Fruit fly (Drosophila melanogaster): ENCODE results near the gene CG43815.

The CG43815 gene

DNA sequence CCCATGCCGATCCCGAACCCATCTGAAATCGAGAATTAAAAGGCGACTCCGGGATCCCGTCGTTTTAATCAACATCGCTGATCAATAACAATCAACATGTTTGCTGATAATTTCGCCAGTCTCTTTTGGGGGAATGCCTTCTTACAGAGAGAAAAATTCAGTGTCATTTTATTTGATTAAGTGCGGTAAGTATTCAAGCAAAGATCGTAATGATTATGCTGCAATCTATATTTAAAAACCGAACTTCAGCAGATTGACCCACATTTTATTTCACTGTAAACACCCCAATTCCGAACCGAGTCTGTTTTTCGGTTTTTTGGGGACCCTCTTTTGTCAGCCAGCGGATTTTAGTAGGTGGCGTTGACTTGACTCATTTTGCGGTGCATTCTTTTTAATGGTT lies 22.1 kb upstream of the CG43815 start:
- TF ChIP-seq CTCF (optimal IDR thresholded peaks at IDR 0.05) (no peak), CG8478 (optimal IDR thresholded peaks at IDR 0.05) (no peak)

DNA sequence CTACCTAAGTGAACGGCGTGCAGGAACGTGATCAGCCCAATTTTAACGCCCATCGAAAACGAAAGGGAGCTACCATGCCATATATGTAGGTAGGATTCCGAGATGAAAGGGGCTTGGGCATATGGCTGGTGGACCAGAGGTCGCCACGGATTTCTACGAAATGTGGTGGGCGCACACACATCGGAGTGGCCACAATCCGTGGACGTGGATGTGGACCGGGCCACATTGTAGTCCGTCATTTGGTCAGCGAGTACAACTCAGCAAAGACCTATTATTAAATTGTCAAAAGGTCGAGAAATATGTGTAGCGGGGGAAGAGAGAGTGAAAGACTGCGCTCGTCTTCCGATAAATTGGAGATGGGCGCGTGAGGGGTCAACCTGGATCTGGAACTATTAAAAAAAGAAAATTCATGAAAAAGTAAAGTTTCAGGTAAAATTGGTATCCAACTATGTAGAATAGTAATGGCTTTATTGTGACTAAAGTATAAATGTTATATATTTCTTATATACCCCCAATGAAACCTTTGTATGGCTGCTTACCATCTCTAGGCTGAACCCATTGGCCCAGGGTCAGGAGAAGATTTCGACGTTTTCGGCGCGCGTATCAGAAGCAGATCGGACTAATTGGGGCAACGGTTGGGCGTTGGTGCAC lies 20.5 kb upstream of the CG43815 start:
- TF ChIP-seq CTCF (optimal IDR thresholded peaks at IDR 0.05) (no peak), CG8478 (optimal IDR thresholded peaks at IDR 0.05) (no peak)

DNA sequence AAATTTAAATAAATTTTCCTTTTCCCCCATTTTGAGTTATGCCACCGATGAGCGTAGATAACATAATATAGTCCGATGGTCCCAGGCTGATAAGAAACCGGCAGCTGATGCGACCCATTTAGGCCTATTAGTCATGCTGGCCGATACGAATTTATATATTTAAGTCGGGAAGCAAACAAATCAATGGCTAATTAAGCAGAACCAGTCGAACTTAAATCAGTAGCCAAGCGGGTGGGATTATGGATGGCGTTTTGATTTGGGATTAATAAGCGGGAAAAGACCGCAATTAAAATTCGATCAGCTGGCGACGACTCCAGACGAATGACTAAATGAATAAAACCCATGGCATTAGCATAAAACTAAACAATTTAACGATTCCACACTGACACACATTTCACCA lies 19.1 kb upstream of the CG43815 start:
- no peak for TF ChIP-seq CG8478 (optimal IDR thresholded peaks at IDR 0.05)
- TF ChIP-seq CTCF (optimal IDR thresholded peaks at IDR 0.05) = no peak

DNA sequence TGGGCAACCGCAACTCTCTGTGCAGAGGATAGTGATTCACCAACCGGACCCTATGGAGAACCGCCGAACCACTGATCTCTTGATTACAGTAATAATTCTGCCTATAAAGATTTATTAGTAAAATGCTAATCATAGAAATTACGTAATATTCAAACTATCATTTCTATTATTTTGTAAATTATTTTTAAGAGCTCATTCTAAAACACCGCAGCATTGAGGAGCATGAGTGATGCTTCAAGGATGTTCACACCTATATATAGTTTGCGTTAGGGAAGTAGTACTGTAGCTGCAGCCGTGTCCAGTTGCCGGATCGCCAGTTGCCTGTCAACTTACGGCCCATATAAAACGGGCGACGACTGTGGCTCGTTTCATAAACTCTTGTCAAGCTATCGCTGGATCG lies 18.5 kb upstream of the CG43815 start:
- TF ChIP-seq CG8478 (optimal IDR thresholded peaks at IDR 0.05) (no peak), CTCF (optimal IDR thresholded peaks at IDR 0.05) (no peak)

DNA sequence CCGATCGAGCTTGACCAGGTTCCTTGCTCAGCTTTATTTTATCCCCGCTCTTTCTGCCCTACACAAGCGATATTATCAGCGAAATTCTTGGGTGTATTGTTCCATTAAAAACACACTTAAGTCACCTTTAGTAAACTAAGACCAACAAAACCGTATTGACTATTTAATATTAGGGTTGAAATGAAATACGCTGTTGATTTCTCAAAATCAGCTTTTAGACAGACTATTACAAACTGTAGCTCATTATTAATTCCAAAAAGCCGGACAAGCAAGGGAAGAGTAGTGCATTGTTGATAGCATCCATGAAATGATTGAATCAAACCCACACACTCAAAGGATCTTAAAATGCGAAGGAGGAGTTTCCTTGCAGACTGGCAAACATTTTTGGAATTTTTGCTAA lies 17.7 kb upstream of the CG43815 start:
- TF ChIP-seq CG8478 (optimal IDR thresholded peaks at IDR 0.05) (no peak), CTCF (optimal IDR thresholded peaks at IDR 0.05) (no peak)

DNA sequence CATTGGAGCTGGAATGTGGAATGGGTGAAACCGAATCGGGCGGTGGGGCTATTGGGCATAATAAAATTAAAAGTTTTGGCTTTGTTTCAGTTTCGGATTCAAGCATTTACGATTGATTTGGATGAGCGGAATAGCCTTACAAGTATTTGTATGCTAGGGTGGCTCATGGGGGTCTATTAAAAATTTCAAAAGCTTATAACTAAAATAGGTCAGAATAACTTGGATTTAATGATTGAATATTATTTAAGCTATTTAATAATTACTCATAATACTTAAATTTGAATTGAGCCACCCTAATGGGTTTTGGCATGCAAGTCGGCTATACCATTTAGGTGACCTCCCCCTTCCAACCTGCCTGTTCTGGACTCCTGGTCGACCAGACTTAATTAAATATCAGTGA lies 16.4 kb upstream of the CG43815 start:
- TF ChIP-seq CTCF (optimal IDR thresholded peaks at IDR 0.05) (no peak), CG8478 (optimal IDR thresholded peaks at IDR 0.05) (no peak)

DNA sequence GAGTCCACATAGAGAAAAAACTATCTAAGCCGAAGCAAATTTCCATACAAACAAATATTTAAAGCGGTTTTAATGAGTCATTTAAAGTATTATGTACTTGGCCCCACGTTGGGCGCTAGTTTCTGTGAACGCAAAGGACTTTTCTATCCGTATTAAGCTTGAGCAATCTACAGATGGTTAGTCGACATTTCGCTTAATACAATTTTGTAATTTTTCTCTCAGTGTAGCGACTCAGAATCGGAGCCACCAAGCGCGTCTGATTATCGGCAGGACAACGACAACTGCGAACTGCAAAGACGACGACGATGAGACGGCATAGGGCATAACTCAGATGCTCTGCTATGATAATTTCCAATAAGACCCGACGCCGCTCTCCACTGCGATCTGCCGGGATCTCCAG lies 13.6 kb upstream of the CG43815 start:
- no peak for TF ChIP-seq CTCF (optimal IDR thresholded peaks at IDR 0.05)
- no peak for TF ChIP-seq CG8478 (optimal IDR thresholded peaks at IDR 0.05)

DNA sequence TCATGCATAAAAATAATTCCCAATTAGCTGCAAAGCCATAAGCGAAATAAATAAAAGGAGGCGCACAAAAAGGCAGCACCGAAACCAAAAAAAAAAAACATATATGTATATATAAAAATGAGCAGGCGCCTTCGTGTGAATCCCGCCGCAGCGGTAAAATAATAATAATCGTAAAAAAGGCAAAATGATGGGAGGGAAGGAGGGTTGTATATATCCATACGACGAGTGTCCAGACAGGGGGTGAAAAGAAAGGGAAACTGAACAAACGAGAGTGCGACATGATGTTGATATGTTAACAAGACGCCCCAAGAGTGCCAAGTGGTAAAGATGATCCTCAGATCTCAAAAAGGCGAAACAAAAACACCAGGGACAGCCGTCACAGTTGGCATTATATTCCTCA lies 11.5 kb upstream of the CG43815 start:
- TF ChIP-seq CG8478 (optimal IDR thresholded peaks at IDR 0.05) (no peak), CTCF (optimal IDR thresholded peaks at IDR 0.05) (no peak)

DNA sequence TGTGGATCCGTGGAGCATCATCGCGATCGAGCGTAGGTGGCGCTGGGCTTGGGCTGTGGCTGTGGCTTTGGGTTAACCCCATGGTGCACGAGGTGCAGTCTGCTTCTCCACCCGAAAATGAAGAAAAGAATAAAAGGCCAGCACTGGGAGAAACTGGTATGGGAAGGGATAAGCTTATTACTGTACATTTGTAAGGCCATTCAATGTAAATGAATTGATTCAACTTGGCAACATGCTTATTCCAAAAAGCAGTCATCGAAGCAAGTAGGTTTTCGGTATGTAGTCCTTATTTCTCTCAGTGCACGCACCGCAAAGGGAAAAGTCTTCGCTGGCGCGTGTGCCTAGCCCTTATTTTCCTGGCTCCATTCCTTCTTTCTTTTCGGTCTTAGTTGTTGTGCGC lies 9.5 kb upstream of the CG43815 start:
- no peak for TF ChIP-seq CG8478 (optimal IDR thresholded peaks at IDR 0.05)
- no peak for TF ChIP-seq CTCF (optimal IDR thresholded peaks at IDR 0.05)

DNA sequence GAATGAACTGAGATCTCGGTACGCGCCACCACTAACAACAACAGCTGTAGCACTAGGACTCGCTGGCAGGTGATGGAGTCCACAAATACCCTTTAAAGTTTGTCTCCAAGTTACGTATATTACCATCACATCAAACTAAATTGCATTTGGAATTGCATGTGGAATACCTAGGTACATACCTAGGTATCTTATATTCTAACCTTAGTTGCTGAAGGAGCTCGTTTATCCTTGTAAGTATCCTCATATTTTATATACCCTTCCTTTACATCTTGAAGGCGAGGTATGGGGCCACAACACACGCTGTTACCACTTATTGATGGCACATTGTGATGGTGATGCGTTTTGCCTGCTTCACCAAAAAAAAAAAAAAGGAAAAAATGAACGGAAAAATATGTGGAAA lies 8.6 kb upstream of the CG43815 start:
- no peak for TF ChIP-seq CTCF (optimal IDR thresholded peaks at IDR 0.05)
- TF ChIP-seq CG8478 (optimal IDR thresholded peaks at IDR 0.05) = no peak

DNA sequence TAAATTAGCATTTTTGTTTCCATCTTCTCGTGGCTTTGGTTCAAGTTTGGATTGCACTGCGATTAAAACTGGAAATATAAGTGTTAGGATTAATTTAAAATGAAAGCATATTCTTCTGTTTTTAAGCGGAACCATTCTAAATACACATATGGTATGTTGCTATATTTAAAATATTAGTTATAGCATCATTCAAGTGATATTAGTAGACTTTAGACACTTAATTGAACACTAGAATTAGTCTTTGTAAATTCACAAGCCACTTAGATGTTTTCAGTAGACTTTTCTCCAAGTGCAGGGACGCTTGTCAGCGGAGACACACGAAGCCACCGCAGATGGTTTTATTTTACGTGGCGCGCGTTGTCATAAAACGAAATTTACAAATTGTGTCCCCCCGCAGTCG lies 6.1 kb upstream of the CG43815 start:
- TF ChIP-seq CTCF (optimal IDR thresholded peaks at IDR 0.05) = no peak

DNA sequence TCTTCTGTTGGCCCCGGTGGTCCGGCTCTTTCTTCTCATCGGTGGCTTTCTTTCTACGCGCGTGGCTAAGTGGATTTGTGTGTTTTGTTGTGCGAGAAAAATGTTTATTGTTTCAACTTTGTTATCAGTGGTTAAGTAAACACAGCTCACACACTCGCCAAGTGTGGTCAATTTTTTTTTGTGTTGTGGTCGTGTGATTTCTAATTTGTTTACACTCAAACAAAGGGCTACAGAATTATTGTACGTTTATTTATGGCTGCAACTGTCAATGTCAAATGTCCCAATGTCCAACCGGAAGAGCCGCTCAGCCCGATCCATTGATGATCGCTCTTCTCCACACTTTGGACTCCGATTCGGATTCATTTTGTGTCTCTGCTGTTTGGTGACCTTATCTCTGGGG lies 5.4 kb upstream of the CG43815 start:
- TF ChIP-seq CG8478 (optimal IDR thresholded peaks at IDR 0.05) (no peak), CTCF (optimal IDR thresholded peaks at IDR 0.05) (no peak)

DNA sequence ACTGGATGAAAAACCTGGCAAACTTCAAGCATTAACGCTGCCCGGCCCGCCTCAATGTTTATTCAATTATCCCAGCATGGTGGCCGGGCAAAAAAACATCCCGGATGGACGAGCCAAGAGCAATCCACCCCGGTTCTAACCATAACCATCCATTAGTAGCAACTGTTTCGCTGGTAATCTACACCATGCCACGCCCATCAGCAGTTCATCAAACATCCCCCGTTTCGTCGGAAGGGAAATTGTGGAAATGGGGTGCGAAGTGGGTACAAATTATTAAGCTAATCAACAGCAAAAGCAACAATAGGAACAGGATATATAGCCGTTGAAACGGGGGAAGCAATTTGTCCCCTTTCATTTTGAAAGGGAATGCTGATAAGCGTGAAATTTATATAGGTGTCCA lies 4.6 kb upstream of the CG43815 start:
- TF ChIP-seq CG8478 (optimal IDR thresholded peaks at IDR 0.05) = no peak
- TF ChIP-seq CTCF (optimal IDR thresholded peaks at IDR 0.05) = no peak

DNA sequence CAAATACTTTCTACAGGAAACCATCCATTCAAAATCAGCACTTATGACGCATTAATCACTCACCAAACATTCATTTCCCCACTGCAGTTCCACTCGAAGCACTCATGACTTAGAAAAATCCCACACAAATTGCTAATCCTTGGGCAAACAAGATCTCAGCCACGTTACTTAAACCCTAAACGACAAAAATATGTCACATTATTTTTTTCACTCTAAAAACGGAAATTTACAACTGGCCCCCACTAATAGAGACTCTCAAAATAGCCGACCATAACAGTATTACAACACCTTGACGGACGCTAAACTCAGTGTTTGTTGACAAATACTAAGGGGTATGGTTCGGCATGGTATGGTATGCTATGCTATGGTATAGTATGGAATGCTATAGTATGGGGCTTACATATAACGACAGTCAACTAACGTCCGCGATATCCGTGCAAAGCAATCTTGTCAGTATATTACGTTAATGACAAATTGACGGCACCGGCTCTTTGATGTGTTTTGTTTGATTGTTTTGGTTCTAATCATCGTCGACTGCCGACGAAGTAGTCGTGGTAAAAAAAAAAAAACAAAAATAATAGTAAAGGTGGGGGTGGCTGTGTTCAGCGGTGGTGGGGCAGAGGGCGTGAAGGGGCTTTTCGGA lies 3.4 kb upstream of the CG43815 start:
- TF ChIP-seq CG8478 (optimal IDR thresholded peaks at IDR 0.05) (no peak), CTCF (optimal IDR thresholded peaks at IDR 0.05) (no peak)

DNA sequence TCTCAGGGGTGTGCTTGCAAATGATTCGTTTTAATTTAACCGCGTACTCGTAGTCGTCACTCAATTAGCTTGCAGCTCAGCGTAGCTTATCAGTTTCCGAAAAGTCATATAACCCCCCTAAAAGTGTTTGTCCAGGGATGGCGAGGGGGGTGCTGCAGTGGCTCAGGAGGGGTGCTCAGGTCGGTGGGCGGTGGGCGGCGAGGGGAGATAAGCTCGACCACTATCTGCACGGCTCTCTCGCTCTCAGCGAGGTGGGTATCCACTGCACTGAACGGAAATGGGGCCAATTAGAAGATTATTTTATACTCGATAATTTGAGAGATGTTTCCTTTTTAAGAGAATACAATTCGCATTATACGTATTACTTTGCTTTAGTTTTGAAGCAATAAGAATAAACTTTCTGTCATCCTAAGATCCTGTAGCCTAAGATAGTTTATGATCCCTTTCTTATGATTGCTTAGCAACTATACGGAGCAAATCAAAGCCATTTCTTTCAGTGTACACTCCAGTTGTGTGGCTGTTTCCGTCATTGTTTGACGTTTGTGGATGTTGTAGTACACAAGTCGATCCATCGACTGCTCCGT lies 2.7 kb upstream of the CG43815 start:
- TF ChIP-seq CG8478 (optimal IDR thresholded peaks at IDR 0.05) (no peak), CTCF (optimal IDR thresholded peaks at IDR 0.05) (no peak)

DNA sequence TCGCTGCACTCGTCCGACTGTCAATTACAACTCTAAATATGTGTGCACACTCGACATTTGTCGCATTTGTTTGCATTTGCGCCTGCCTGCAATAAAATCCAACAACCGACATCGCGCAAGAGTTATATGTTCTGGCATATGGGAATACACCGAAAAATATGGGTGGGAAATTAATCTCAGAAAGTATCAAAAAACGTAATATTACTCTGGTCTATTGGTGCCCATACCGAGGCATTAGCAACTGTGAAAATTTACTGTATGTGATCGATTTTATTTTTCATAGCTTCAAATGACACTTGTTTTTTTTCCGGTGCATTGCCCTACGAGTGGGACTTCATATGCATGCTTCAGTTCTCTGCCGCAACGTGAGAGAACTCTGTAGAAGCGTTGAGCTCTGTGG lies 2.1 kb upstream of the CG43815 start:
- TF ChIP-seq CG8478 (optimal IDR thresholded peaks at IDR 0.05) (no peak), CTCF (optimal IDR thresholded peaks at IDR 0.05) (no peak)

DNA sequence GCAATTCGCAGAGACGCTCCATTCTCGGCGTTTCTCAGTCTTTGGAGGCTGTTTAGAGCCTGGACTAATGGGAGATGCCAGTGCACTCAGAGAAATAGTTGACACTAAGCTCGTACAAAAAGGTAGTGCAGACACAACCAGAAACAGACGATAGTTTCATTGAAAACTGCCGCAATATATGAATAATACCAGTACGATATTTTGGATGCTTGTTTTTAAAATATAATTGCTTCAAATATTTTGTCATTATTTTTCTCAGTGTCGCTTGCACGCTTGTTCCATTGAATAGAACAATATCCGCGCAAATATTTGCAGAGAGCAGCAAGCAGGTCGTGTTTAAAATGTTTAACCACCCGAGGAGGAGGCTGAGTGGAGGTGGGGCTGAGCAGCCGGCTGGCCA lies 510 bp downstream of the CG43815 start:
- no peak for TF ChIP-seq CTCF (optimal IDR thresholded peaks at IDR 0.05)
- TF ChIP-seq CG8478 (optimal IDR thresholded peaks at IDR 0.05) = no peak

Measured in S2 (cell line).